Worm (Caenorhabditis elegans): ENCODE measurements around the gene mdt-4.

Gene mdt-4

DNA sequence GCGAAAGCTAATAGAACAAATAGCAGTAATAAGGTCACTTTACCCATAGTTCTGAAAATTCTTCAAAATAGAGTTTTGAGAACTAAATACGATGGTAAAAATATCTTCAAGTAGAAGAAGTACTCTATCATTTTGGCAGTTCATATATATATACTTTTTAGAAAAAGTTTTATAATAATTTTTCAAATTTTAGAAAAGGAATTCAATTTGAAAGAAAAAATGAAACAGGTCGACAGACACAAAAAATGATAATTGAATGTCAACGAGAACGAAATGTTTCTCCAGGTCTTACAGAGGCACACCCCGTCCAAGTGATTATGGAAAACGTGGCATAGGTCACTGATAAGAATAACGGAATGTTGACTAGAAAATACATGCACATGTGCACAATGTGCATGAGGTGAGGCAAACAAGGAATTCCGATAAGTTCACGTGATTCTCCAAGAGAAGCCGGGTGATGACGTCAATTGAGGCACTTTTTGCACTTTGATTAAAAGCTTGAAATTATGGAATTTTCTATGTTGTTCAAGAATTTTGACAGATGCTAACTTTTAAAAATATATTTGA, 18.5 kb downstream of the mdt-4 start, which contains the start of gene aagr-2 (continued):
- TF ChIP-seq sdz-12 (GFP tag; optimal IDR thresholded peaks at IDR 0.05) (no peak), egl-43 (GFP tag; IDR thresholded peaks at IDR 0.05) (no peak), hlh-30 (tag; optimal IDR thresholded peaks at IDR 0.05; ENCODE audit: insufficient read depth) (peak; percentile 62), Y48G9A.11 (GFP tag; IDR thresholded peaks at IDR 0.05) (no peak), mxl-2 (GFP tag; conservative IDR thresholded peaks at IDR 0.05) (0 out of 2 replicates have a peak, but pooled peaks have one; percentile 27), tra-1 (GFP tag; IDR thresholded peaks at IDR 0.05) (peak; percentile 81), vab-7 (GFP tag; IDR thresholded peaks at IDR 0.05) (no peak), dmd-8 (GFP tag; IDR thresholded peaks at IDR 0.05) (no peak), nhr-41 (GFP tag; IDR thresholded peaks at IDR 0.05) (peak; percentile 77; the same call in 1 of the 2 replicates), pqm-1 (tag; optimal IDR thresholded peaks at IDR 0.05) (peak; percentile 97), mxl-3 (GFP tag; optimal IDR thresholded peaks at IDR 0.05) (peak; percentile 75), D1046.2 (GFP tag; IDR thresholded peaks at IDR 0.05) (no peak), mdt-29 (GFP tag; IDR thresholded peaks at IDR 0.05) (peak; percentile 82), unc-39 (tag; optimal IDR thresholded peaks at IDR 0.05) (no peak), nhr-102 (tag; optimal IDR thresholded peaks at IDR 0.05) (peak; percentile 46), saeg-2 (GFP tag; IDR thresholded peaks at IDR 0.05) (peak; percentile 60; the same call in 1 of the 2 replicates), nhr-25 (tag; optimal IDR thresholded peaks at IDR 0.05; ENCODE audit: borderline replicate concordance, insufficient read depth) (no peak), lin-1 (GFP tag; IDR thresholded peaks at IDR 0.05) (peak; percentile 54), ceh-20 (GFP tag; IDR thresholded peaks at IDR 0.05) (no peak)

DNA sequence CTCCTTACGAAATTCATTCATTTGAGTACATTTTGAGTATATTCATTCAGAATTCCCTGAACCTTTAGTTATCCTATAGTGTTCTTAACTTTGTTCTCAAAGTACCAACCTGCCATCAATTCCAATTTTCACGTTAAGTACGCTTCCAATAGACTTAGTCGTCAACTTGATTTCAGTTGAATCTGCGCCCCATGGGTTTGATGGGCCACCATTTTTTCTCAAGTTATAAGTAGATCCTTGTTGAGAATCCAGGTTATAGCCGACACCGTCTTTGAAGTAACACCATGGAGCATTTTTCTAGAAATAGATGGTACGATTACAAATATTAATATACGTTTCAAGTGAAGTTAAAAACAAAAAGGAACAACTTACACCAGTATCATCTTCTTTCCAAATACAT, 19.0 kb downstream of the mdt-4 start:
- TF ChIP-seq nhr-111 (GFP tag; optimal IDR thresholded peaks at IDR 0.05): no peak
- TF ChIP-seq aha-1 (tag): peak; percentile 12
- no peak for TF ChIP-seq nhr-6 (tag; optimal IDR thresholded peaks at IDR 0.05)
- no peak for TF ChIP-seq mes-2 (tag; optimal IDR thresholded peaks at IDR 0.05; ENCODE audit: poor library complexity, severe bottlenecking)
- peak in 1 of 2 experiments; percentile 96 for TF ChIP-seq unc-62 (GFP tag; optimal IDR thresholded peaks at IDR 0.05 in 1 of 2)
- no peak for TF ChIP-seq unc-62 (tag; optimal IDR thresholded peaks at IDR 0.05)

DNA sequence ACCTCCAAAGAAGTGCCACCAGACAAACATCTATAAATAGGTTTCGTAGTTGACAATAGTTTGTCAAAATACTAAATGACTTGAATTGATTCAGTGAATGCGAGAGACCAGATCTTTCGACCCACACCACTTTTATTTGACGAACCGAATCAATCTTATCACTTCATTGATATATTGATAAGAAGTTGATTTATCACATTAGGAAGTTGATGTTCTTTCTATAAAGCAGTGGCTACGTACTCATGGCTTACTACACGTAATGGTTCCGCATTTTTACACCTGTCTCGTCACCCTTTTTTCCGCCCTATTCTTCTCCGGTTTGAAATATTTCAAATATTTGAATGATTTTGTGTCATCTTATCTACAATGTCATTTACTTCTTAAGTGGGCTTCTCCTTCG, 23.1 kb downstream of the mdt-4 start:
- TF ChIP-seq dve-1 (tag; optimal IDR thresholded peaks at IDR 0.05; ENCODE audit: insufficient read depth) (peak; percentile 42), lin-1 (GFP tag; IDR thresholded peaks at IDR 0.05) (no peak), nhr-28 (tag; optimal IDR thresholded peaks at IDR 0.05) (peak; percentile 17), saeg-2 (GFP tag; IDR thresholded peaks at IDR 0.05) (no peak), skn-1 (tag; optimal IDR thresholded peaks at IDR 0.05) (no peak), pqm-1 (tag; optimal IDR thresholded peaks at IDR 0.05) (peak; percentile 63), hlh-11 (tag; optimal IDR thresholded peaks at IDR 0.05) (peak; percentile 6), snpc-1.2 (GFP tag; IDR thresholded peaks at IDR 0.05) (no peak), dpl-1 (GFP tag; optimal IDR thresholded peaks at IDR 0.05) (no peak), egl-27 (tag; optimal IDR thresholded peaks at IDR 0.05) (no peak)

DNA sequence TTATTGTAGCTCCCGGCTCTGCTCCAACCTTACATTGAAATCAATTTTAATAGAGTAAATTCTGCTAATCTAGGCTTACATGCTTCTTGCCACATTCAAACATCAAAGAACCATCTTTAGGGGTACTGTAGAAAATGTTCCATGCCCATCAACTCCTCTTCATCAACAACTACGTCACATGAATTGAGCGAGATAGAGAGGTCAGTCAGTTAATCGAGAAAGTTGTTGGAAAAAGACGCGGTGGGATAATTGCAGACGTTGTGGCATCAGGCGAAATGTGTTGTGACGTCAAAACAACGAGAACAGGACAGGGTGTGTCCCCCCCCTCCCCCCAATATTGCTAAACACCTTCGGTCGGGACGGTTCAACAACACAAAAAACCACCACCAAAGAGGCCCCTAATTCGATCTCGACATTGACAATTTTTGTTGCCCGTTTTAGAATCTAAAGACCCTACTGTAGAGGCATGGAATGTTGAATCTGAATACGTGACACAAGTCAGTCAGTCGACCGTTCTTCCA, 25.2 kb downstream of the mdt-4 start:
- peak in 1 of 2 experiments; percentile 62 for TF ChIP-seq unc-62 (GFP tag; optimal IDR thresholded peaks at IDR 0.05 in 1 of 2)
- TF ChIP-seq unc-62 (tag; optimal IDR thresholded peaks at IDR 0.05): no peak
- TF ChIP-seq arid-1 (GFP tag; conservative IDR thresholded peaks at IDR 0.05): no peak
- no peak for TF ChIP-seq gei-8 (GFP tag; optimal IDR thresholded peaks at IDR 0.05)
- TF ChIP-seq zip-11 (GFP tag; IDR thresholded peaks at IDR 0.05): no peak
